Worm (Caenorhabditis elegans) whole organism, midembryonic: ENCODE data around the gene glrx-3.

ENCODE experiments used
- flt-1 ChIP-seq: fragments of 200-800 bp; sonication (Bioruptor generic); IDR thresholded peaks from 2 replicates; pipeline ENCODE4 v1.3.6; 2022; ENCODE audit warnings: missing genetic modification characterization, missing compliant biosample characterization
- ztf-29 ChIP-seq: fragments of 200-800 bp; sonication (Bioruptor generic); IDR thresholded peaks from 2 replicates; pipeline ENCODE4 v1.3.6; 2022; ENCODE audit warnings: missing genetic modification reagents, missing genetic modification characterization, missing compliant biosample characterization

ce11 chrV:4366440-4366839 lies 25.3 kb upstream of the glrx-3 start, which contains the start of gene F32D1.11:
- TF ChIP-seq flt-1 (no peak), ztf-29 (GFP tag; lab: Robert Waterston, UW) (no peak)
